Worm (Caenorhabditis elegans) whole organism, young adult: ENCODE results near the gene zim-1.
A peak's percentile ranks its signal among the peaks of the same experiment; 100 is the strongest.

Source experiments
- C17E4.6 ChIP-seq: fragments of 200-800 bp; sonication (Bioruptor generic); IDR thresholded peaks from 2 replicates; pipeline ENCODE4 v1.3.6; 2022; ENCODE audit warnings: missing genetic modification reagents, missing genetic modification characterization, missing compliant biosample characterization
- F22D6.2 ChIP-seq: sonication (generic microtip); optimal IDR thresholded peaks from 2 replicates; lab custom pipeline; 2016; ENCODE audit warnings: mild to moderate bottlenecking, missing genetic modification characterization, missing compliant biosample characterization
- F37B4.10 ChIP-seq: fragments of 200-800 bp; sonication (Bioruptor generic); IDR thresholded peaks from 2 replicates; pipeline ENCODE4 v1.3.6; 2022; ENCODE audit warnings: missing genetic modification characterization, missing compliant biosample characterization
- F39B2.1 ChIP-seq: fragments of 200-800 bp; sonication (Bioruptor generic); IDR thresholded peaks from 2 replicates; pipeline ENCODE4 v1.3.6; 2022; ENCODE audit warnings: missing genetic modification reagents, missing genetic modification characterization, missing compliant biosample characterization
- K11D2.4 ChIP-seq: fragments of 200-800 bp; sonication (Bioruptor generic); IDR thresholded peaks from 2 replicates; pipeline ENCODE4 v1.3.6; 2022; ENCODE audit warnings: missing genetic modification reagents, missing genetic modification characterization, missing compliant biosample characterization
- Y53G8AR.9 ChIP-seq: fragments of 200-800 bp; sonication (Bioruptor generic); conservative IDR thresholded peaks from 2 replicates; pipeline ENCODE4 v1.3.6; 2022; ENCODE audit warnings: missing genetic modification reagents, missing genetic modification characterization, missing compliant biosample characterization
- ZK185.1 ChIP-seq: sonication (generic microtip); optimal IDR thresholded peaks from 2 replicates; lab custom pipeline; 2016; ENCODE audit warnings: mild to moderate bottlenecking, missing genetic modification characterization, missing compliant biosample characterization; ENCODE audit not compliant: poor library complexity, severe bottlenecking
- attf-5 ChIP-seq: fragments of 200-800 bp; sonication (Bioruptor generic); optimal IDR thresholded peaks from 2 replicates; lab custom pipeline; 2018; ENCODE audit warnings: mild to moderate bottlenecking, missing genetic modification characterization, missing compliant biosample characterization
- bed-1 ChIP-seq: fragments of 200-800 bp; sonication (Bioruptor generic); IDR thresholded peaks from 2 replicates; pipeline ENCODE4 v1.3.6; 2022; ENCODE audit warnings: missing genetic modification reagents, missing genetic modification characterization, missing compliant biosample characterization
- ccch-3 ChIP-seq: fragments of 200-800 bp; sonication (Bioruptor generic); optimal IDR thresholded peaks from 2 replicates; lab custom pipeline; 2018; ENCODE audit warnings: mild to moderate bottlenecking, missing genetic modification characterization, missing compliant biosample characterization
- cebp-1 ChIP-seq, 2 experiments: fragments of 200-800 bp in 1 of 2; sonication (Bioruptor generic) in 1 of 2; sonication (generic microtip) in 1 of 2; IDR thresholded peaks in 1 of 2; optimal IDR thresholded peaks in 1 of 2; 2 replicates each; pipeline versions ENCODE4 v1.3.6 to Lab custom; 2017 to 2022; ENCODE audit warnings: missing compliant biosample characterization in 2 of 2, missing genetic modification characterization in 2 of 2, mild to moderate bottlenecking in 1 of 2, missing genetic modification reagents in 1 of 2, moderate library complexity in 1 of 2
- cebp-2 ChIP-seq: fragments of 200-800 bp; sonication (Bioruptor generic); IDR thresholded peaks from 2 replicates; pipeline ENCODE4 v1.3.6; 2022; ENCODE audit warnings: missing genetic modification characterization, missing compliant biosample characterization
- ceh-100 ChIP-seq: fragments of 200-800 bp; sonication (Bioruptor generic); IDR thresholded peaks from 2 replicates; pipeline ENCODE4 v1.3.6; 2022; ENCODE audit warnings: missing genetic modification reagents, missing genetic modification characterization, missing compliant biosample characterization
- ceh-27 ChIP-seq: fragments of 200-800 bp; sonication (Bioruptor generic); optimal IDR thresholded peaks from 2 replicates; lab custom pipeline; 2018; ENCODE audit warnings: mild to moderate bottlenecking, missing genetic modification characterization, moderate library complexity, missing compliant biosample characterization
- dpff-1 ChIP-seq: sonication (generic microtip); optimal IDR thresholded peaks from 2 replicates; lab custom pipeline; 2017; ENCODE audit warnings: mild to moderate bottlenecking, missing genetic modification characterization, missing compliant biosample characterization
- ets-4 ChIP-seq: fragments of 200-800 bp; sonication (Bioruptor generic); optimal IDR thresholded peaks from 2 replicates; lab custom pipeline; 2018; ENCODE audit warnings: mild to moderate bottlenecking, missing genetic modification characterization, missing compliant biosample characterization
- fkh-3 ChIP-seq: sonication (generic microtip); optimal IDR thresholded peaks from 2 replicates; lab custom pipeline; 2016; ENCODE audit warnings: mild to moderate bottlenecking, missing genetic modification characterization, missing compliant biosample characterization
- him-1 ChIP-seq: sonication (generic microtip); optimal IDR thresholded peaks from 2 replicates; lab custom pipeline; 2016; ENCODE audit warnings: missing genotype, missing genetic modification reagents, missing genetic modification characterization, missing compliant biosample characterization
- hlh-12 ChIP-seq: sonication (generic microtip); optimal IDR thresholded peaks from 2 replicates; lab custom pipeline; 2016; ENCODE audit warnings: missing genetic modification characterization, missing compliant biosample characterization
- hlh-26 ChIP-seq: fragments of 200-800 bp; sonication (Bioruptor generic); conservative IDR thresholded peaks from 2 replicates; pipeline ENCODE4 v1.3.6; 2022; ENCODE audit warnings: missing genetic modification reagents, missing genetic modification characterization, missing compliant biosample characterization
- lag-1 ChIP-seq: fragments of 200-800 bp; sonication (Bioruptor generic); IDR thresholded peaks from 2 replicates; pipeline ENCODE4 v1.3.6; 2022; ENCODE audit warnings: missing genetic modification reagents, missing genetic modification characterization, missing compliant biosample characterization
- let-526 ChIP-seq: fragments of 200-800 bp; sonication (Bioruptor generic); IDR thresholded peaks from 2 replicates; pipeline ENCODE4 v1.3.6; 2022; ENCODE audit warnings: missing genetic modification reagents, missing genetic modification characterization, missing compliant biosample characterization
- lin-35 ChIP-seq, 3 experiments: fragments of 150-350 bp in 2 of 3; sonication (generic microtip) in 1 of 3; optimal IDR thresholded peaks; 2 replicates each; lab custom pipeline; 2014 to 2018; ENCODE audit warnings: missing biosample characterization in 3 of 3, missing genetic modification characterization in 3 of 3, missing genetic modification reagents in 3 of 3
- lir-1 ChIP-seq: fragments of 200-800 bp; sonication (Bioruptor generic); conservative IDR thresholded peaks from 2 replicates; pipeline ENCODE4 v1.3.6; 2022; ENCODE audit warnings: missing genetic modification reagents, missing genetic modification characterization, missing compliant biosample characterization
- lsy-27 ChIP-seq: sonication (generic microtip); optimal IDR thresholded peaks from 2 replicates; lab custom pipeline; 2017; ENCODE audit warnings: missing genetic modification characterization, mild to moderate bottlenecking, missing compliant biosample characterization, antibody characterized with exemption, missing genotype, borderline replicate concordance; ENCODE audit not compliant: insufficient read depth
- madf-6 ChIP-seq: fragments of 200-800 bp; sonication (Bioruptor generic); IDR thresholded peaks from 2 replicates; pipeline ENCODE4 v1.3.6; 2022; ENCODE audit warnings: missing genetic modification reagents, missing genetic modification characterization, missing compliant biosample characterization
- madf-8 ChIP-seq: fragments of 200-800 bp; sonication (Bioruptor generic); conservative IDR thresholded peaks from 2 replicates; pipeline ENCODE4 v1.3.6; 2022; ENCODE audit warnings: missing genetic modification reagents, missing genetic modification characterization, missing compliant biosample characterization
- nfya-1 ChIP-seq: sonication (generic microtip); optimal IDR thresholded peaks from 2 replicates; lab custom pipeline; 2017; ENCODE audit warnings: antibody characterized with exemption, missing compliant biosample characterization, missing genetic modification characterization, borderline replicate concordance; ENCODE audit not compliant: insufficient read depth
- nfyb-1 ChIP-seq: fragments of 200-800 bp; sonication (Bioruptor generic); IDR thresholded peaks from 2 replicates; pipeline ENCODE4 v1.3.6; 2022; ENCODE audit warnings: missing genetic modification reagents, missing genetic modification characterization, missing compliant biosample characterization
- nhr-179 ChIP-seq: sonication (generic microtip); optimal IDR thresholded peaks from 2 replicates; lab custom pipeline; 2016; ENCODE audit warnings: mild to moderate bottlenecking, missing genetic modification characterization, missing compliant biosample characterization
- nhr-80 ChIP-seq: sonication (generic microtip); optimal IDR thresholded peaks from 2 replicates; lab custom pipeline; 2016; ENCODE audit warnings: missing genetic modification characterization, missing compliant biosample characterization
- pbrm-1 ChIP-seq: fragments of 200-800 bp; sonication (Bioruptor generic); IDR thresholded peaks from 2 replicates; pipeline ENCODE4 v1.3.6; 2022; ENCODE audit warnings: missing genetic modification reagents, missing genetic modification characterization, missing compliant biosample characterization
- repo-1 ChIP-seq: sonication (generic microtip); optimal IDR thresholded peaks from 2 replicates; lab custom pipeline; 2017; ENCODE audit warnings: mild to moderate bottlenecking, missing genetic modification characterization, missing compliant biosample characterization
- tlf-1 ChIP-seq: fragments of 200-800 bp; sonication (Bioruptor generic); optimal IDR thresholded peaks from 2 replicates; lab custom pipeline; 2018; ENCODE audit warnings: mild to moderate bottlenecking, missing genetic modification characterization, missing compliant biosample characterization
- zim-3 ChIP-seq: sonication (generic microtip); optimal IDR thresholded peaks from 2 replicates; lab custom pipeline; 2017; ENCODE audit warnings: mild to moderate bottlenecking, missing genetic modification characterization, moderate library complexity, missing compliant biosample characterization
- ztf-28 ChIP-seq: fragments of 200-800 bp; sonication (Bioruptor generic); IDR thresholded peaks from 2 replicates; pipeline ENCODE4 v1.3.6; 2022; ENCODE audit warnings: missing genetic modification reagents, missing genetic modification characterization, missing compliant biosample characterization

Gene zim-1

DNA sequence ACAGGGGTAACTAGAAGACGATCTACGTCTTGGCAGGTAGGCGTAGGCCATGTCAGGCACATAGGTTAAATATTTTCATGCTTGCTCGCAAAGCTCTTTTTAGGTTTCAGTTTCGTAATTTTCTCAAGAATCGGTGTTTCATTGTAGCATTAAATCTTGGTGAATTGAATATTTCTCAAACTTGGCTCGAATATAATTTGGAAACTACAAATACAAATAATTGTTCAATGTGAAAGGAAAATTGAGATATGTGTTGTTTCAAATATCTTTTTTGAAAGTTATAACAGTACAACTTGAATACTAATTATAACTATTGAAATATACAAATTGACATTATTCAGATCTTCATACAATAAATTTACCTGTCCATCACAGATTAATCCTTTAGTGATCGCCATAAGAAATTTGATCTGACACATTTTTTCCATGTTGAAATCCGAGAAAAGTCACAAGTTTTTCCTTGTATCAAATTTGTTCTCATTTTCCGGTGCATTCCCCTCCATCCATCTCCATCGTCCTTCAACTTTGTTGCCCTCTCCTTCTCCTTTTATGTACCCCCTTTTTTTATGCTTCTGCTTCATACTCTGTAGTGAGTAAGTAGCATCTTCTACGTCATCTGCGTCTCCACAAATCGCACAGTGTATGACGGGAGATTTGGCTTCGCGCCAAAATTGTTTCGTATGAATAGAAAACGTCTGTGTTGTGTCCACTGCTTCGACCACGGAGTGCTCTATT is 22.6 kb upstream of the zim-1 start, which contains the start of gene C02F4.5:
Gene C02F4.5, minus strand, starts transcription at position 51 of the 735 bp plus-strand sequence.
- TF ChIP-seq cebp-2 (GFP tag; lab: Robert Waterston, UW) (0 out of 2 replicates have a peak, but pooled peaks have one; percentile 38), hlh-26 (GFP tag; lab: Robert Waterston, UW) (no peak)
- TF ChIP-seq, all 124 proteins: peak for 1

DNA sequence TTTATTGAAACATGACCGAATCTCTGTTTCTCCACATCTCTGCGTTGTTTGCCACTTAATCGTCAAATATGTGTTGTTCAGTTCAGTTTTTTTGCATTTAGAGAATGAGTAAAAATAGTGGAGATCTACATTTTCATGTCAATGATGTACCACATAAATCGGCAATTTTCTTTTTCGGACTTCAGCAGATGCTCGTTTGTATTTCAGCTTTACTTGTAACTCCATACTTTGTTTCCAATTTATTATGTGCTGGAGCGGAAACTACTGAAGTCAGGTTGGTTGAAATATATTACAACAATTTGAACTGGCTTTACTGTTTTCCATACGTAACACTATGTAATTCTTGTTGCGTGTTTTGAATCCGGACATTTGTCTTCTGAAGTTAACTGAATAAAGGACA is 16.2 kb upstream of the zim-1 start, which contains the start of gene T07G12.2:
Gene T07G12.2, plus strand, starts transcription at position 62 of the 400 bp plus-strand sequence.
- TF ChIP-seq nhr-179 (tag; lab: Kevin White, UChicago): no peak
- TF ChIP-seq Y53G8AR.9 (GFP tag; lab: Robert Waterston, UW): no peak
- no peak for TF ChIP-seq bed-1 (GFP tag; lab: Robert Waterston, UW)
- no peak for TF ChIP-seq lsy-27 (tag; lab: Kevin White, UChicago)
- no peak for TF ChIP-seq ztf-28 (GFP tag; lab: Robert Waterston, UW)
- no peak for TF ChIP-seq nfyb-1 (GFP tag; lab: Robert Waterston, UW)
- TF ChIP-seq nhr-80 (tag; lab: Kevin White, UChicago): no peak
- no peak for TF ChIP-seq cebp-1 (GFP tag; IDR thresholded peaks at IDR 0.05; lab: Robert Waterston, UW)
- no peak for TF ChIP-seq cebp-1 (tag; optimal IDR thresholded peaks at IDR 0.05; lab: Kevin White, UChicago)
- TF ChIP-seq him-1: no peak
- no peak for TF ChIP-seq ceh-27 (GFP tag; lab: Kevin White, UChicago)
- TF ChIP-seq attf-5: no peak
- TF ChIP-seq ccch-3 (GFP tag; lab: Kevin White, UChicago): no peak
- no peak for TF ChIP-seq F37B4.10 (GFP tag; lab: Robert Waterston, UW)
- no peak for TF ChIP-seq zim-3
- no peak for TF ChIP-seq nfya-1 (tag; lab: Kevin White, UChicago)

DNA sequence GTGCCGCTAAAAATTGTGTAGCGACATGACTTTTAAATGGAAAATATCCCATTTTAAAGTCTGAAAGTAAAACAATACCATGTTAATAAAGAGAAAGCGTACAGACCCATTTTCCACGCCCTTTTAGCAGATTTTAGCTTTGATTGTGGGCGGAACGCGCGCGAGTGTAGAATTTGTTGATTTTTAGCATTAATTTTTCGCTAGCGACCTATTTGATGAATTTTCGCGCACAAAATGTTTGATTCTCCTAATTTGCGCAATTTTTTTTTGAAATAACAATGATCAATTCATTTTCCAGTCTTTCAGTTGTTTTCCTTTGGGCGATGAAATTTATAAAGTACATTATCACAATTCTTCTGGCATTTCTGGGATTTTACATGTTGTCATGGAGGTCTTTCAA is 13.2 kb upstream of the zim-1 start, which contains the start of gene T07G12.3:
Gene T07G12.3, plus strand, starts transcription at position 301 of the 400 bp plus-strand sequence.
- TF ChIP-seq pbrm-1 (GFP tag; lab: Robert Waterston, UW) (no peak), C17E4.6 (GFP tag; lab: Robert Waterston, UW) (no peak), F39B2.1 (GFP tag; lab: Robert Waterston, UW) (no peak)
- TF ChIP-seq, all 124 proteins: peak for 0

DNA sequence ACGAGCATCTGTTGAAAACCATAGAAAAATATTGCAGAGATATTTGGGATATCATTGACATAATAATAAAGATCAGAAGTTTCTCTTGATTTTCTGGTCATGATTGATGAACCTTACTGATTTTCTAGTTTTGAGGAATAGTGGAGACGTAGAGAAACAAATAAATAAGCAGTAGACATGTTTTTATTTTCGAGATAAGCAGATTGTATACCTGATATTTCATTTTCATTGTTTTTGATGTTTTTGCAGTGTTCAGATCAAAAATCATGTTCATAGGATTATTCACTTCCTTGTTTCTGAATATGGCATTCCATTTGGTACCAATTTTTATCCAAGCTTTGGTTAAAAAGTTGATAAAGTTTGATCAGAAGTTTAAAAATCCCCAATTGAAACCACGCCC is 8.3 kb upstream of the zim-1 start, which contains the start of gene T07G12.4:
Gene T07G12.4, minus strand, starts transcription at position 101 of the 400 bp plus-strand sequence.
- TF ChIP-seq F37B4.10 (GFP tag; lab: Robert Waterston, UW) (no peak), K11D2.4 (GFP tag; lab: Robert Waterston, UW) (no peak), lir-1 (no peak), fkh-3 (tag; lab: Kevin White, UChicago) (no peak), madf-6 (GFP tag; lab: Robert Waterston, UW) (no peak), lsy-27 (tag; lab: Kevin White, UChicago) (no peak), F22D6.2 (tag; lab: Kevin White, UChicago) (no peak), F39B2.1 (GFP tag; lab: Robert Waterston, UW) (no peak), lin-35 (GFP tag; optimal IDR thresholded peaks at IDR 0.05; lab: Kevin White, UChicago) (no peak), ets-4 (no peak), let-526 (no peak), lag-1 (no peak), madf-8 (GFP tag; lab: Robert Waterston, UW) (no peak), ceh-100 (GFP tag; lab: Robert Waterston, UW) (no peak), dpff-1 (tag; lab: Kevin White, UChicago) (no peak), repo-1 (tag; lab: Kevin White, UChicago) (no peak), ztf-28 (GFP tag; lab: Robert Waterston, UW) (no peak), tlf-1 (no peak), ZK185.1 (tag; lab: Kevin White, UChicago) (no peak), hlh-12 (no peak)
